Worm (Caenorhabditis elegans): ENCODE measurements around the gene twk-35.

DNA sequence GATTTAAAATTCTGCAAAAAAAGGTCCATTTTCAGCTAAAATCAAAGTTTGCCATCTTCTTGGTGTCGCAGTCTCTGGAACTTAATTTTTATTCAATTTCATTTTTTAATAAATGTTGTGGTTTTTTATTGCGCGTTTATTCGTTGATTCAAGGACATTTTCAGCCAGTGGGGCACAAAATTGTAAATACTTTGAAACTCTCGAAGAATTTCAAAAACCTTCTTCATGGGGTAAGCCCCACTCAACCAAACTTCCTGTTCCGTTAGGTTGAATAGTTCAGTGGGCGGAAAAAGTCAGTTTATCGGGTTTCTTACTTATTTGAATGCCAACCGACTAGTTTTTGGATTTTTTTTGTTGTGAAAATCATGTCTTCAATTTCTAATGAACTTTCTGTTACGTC is 47.4 kb downstream of the twk-35 start, which contains the start of gene ttll-9:
- TF ChIP-seq zag-1 (tag; optimal IDR thresholded peaks at IDR 0.05) (no peak), nhr-237 (tag; optimal IDR thresholded peaks at IDR 0.05) (no peak), snpc-4 (tag; optimal IDR thresholded peaks at IDR 0.05) (no peak), ZK546.5 (tag; optimal IDR thresholded peaks at IDR 0.05) (no peak), nhr-28 (tag; optimal IDR thresholded peaks at IDR 0.05) (no peak), fkh-10 (GFP tag; optimal IDR thresholded peaks at IDR 0.05) (no peak), unc-62 (GFP tag; optimal IDR thresholded peaks at IDR 0.05) (no peak), nhr-11 (tag; optimal IDR thresholded peaks at IDR 0.05) (no peak), lin-39 (tag; optimal IDR thresholded peaks at IDR 0.05) (no peak), nhr-77 (tag; optimal IDR thresholded peaks at IDR 0.05) (no peak), fos-1 (tag; optimal IDR thresholded peaks at IDR 0.05) (no peak), nfya-1 (tag; optimal IDR thresholded peaks at IDR 0.05; ENCODE audit: insufficient read depth) (no peak)

All from whole organism, L3 larva.